Worm (Caenorhabditis elegans): ENCODE measurements around the gene T24H10.4.

ce11 chrII:9070740-9071139 lies 38.6 kb upstream of the T24H10.4 start, which contains the start of gene T24B8.4:
- TF ChIP-seq dao-5 (tag; optimal IDR thresholded peaks at IDR 0.05) (no peak), W03F9.2 (tag; optimal IDR thresholded peaks at IDR 0.05) (no peak), him-1 (tag; optimal IDR thresholded peaks at IDR 0.05) (no peak)
